Fruit fly (Drosophila melanogaster): ENCODE results near the gene CG14451.

Gene CG14451

DNA sequence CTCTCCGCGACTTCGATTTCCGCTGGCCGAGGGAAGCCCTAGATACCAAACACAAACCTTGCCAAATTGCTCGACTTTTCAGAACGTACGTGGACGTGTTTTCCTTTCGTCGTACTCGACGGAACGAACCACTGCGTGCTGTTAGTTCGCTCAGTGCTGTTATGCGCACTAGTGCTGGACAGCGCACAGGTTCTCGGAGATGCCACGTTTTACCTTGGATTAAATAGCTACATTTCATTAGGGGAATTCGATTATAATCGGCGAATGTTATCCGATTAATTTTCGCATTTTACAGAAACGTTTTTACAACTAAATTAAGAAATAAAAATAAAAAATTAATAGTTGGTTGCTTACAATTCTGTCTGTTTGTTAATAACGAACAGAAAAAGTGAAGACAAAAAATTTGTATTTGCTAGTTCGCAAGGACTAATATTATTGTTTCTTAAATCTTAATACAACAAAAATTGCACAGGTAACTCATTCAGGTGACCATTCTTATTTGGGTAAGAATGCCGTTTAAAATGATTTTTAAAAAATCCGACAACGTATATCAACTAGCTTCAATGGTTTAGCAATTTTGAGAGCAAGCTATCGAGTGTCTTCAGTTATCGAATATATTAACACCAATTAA lies 4.6 kb downstream of the CG14451 start, which contains the start of the genes ArfGAP3 and CG32452 (continued):
- TF ChIP-seq CG13624 (GFP tag; optimal IDR thresholded peaks at IDR 0.05), result peak; percentile 54
- TF ChIP-seq CG42726 (GFP tag; IDR thresholded peaks at IDR 0.05; ENCODE audit: partially characterized antibody), result no peak; the same call in 1 of the 2 replicates
- TF ChIP-seq Trl (optimal IDR thresholded peaks at IDR 0.05), result no peak
- TF ChIP-seq Trl (GFP tag; optimal IDR thresholded peaks at IDR 0.05), result peak; percentile 55
- TF ChIP-seq BEAF-32 (GFP tag; optimal IDR thresholded peaks at IDR 0.05), result peak; percentile 75
- peak; percentile 42 for TF ChIP-seq slp2 (GFP tag; optimal IDR thresholded peaks at IDR 0.05)
- peak; percentile 50 for TF ChIP-seq luna (GFP tag; optimal IDR thresholded peaks at IDR 0.05)
- TF ChIP-seq h (optimal IDR thresholded peaks at IDR 0.05), result no peak
- peak; percentile 77 for TF ChIP-seq CG15601 (tag; optimal IDR thresholded peaks at IDR 0.05)
- 0 out of 2 replicates have a peak, but pooled peaks have one; percentile 35 for TF ChIP-seq CG16779 (GFP tag; IDR thresholded peaks at IDR 0.05)
- no peak for TF ChIP-seq fru (optimal IDR thresholded peaks at IDR 0.05)
- TF ChIP-seq otp (GFP tag; IDR thresholded peaks at IDR 0.05), result no peak
- peak; percentile 85 for TF ChIP-seq Xbp1 (GFP tag; optimal IDR thresholded peaks at IDR 0.05)
- no peak for TF ChIP-seq CG12071 (GFP tag; optimal IDR thresholded peaks at IDR 0.05)
- peak; percentile 21 for TF ChIP-seq CG6254 (GFP tag; optimal IDR thresholded peaks at IDR 0.05)
- TF ChIP-seq HLH3B (GFP tag; IDR thresholded peaks at IDR 0.05), result peak; percentile 76
- TF ChIP-seq Rx (GFP tag; IDR thresholded peaks at IDR 0.05), result peak; percentile 53; the same call in 1 of the 2 replicates
- TF ChIP-seq HLH54F (GFP tag; optimal IDR thresholded peaks at IDR 0.05), result peak; percentile 68
- TF ChIP-seq CG30431 (GFP tag; optimal IDR thresholded peaks at IDR 0.05), result peak; percentile 47
- TF ChIP-seq CG6791 (GFP tag; IDR thresholded peaks at IDR 0.05; ENCODE audit: partially characterized antibody), result no peak; the same call in 2 of the 3 replicates
- no peak for TF ChIP-seq CG17568 (GFP tag; optimal IDR thresholded peaks at IDR 0.05)
- TF ChIP-seq dati (GFP tag; IDR thresholded peaks at IDR 0.05), result no peak
- TF ChIP-seq zfh2 (GFP tag; optimal IDR thresholded peaks at IDR 0.05), result peak; percentile 80
- peak; percentile 82 for TF ChIP-seq Dbx (GFP tag; IDR thresholded peaks at IDR 0.05)
- TF ChIP-seq CG7372 (GFP tag; IDR thresholded peaks at IDR 0.05), result peak; percentile 74
- TF ChIP-seq sug (tag; optimal IDR thresholded peaks at IDR 0.05), result peak; percentile 73
- TF ChIP-seq lab (GFP tag; optimal IDR thresholded peaks at IDR 0.05), result peak; percentile 70
- peak; percentile 30 for TF ChIP-seq Side (GFP tag; optimal IDR thresholded peaks at IDR 0.05)
- no peak for TF ChIP-seq Lim3 (GFP tag; IDR thresholded peaks at IDR 0.05)
- TF ChIP-seq Hr39 (optimal IDR thresholded peaks at IDR 0.05), result no peak
- no peak for TF ChIP-seq Poxn (GFP tag; IDR thresholded peaks at IDR 0.05)
- peak; percentile 81 for TF ChIP-seq CG9437 (GFP tag; optimal IDR thresholded peaks at IDR 0.05)
- peak; percentile 31; the same call in 1 of the 2 replicates for TF ChIP-seq E2f1 (GFP tag; IDR thresholded peaks at IDR 0.05)
- peak; percentile 75 for TF ChIP-seq CG9817 (tag; optimal IDR thresholded peaks at IDR 0.05)
- TF ChIP-seq CG7556 (GFP tag; optimal IDR thresholded peaks at IDR 0.05), result peak; percentile 76
- no peak for TF ChIP-seq ro (GFP tag; IDR thresholded peaks at IDR 0.05)
- peak; percentile 77 for TF ChIP-seq CG4424 (GFP tag; optimal IDR thresholded peaks at IDR 0.05)
- peak; percentile 74 for TF ChIP-seq CG10147 (GFP tag; optimal IDR thresholded peaks at IDR 0.05)
- no peak for TF ChIP-seq eyg (GFP tag; optimal IDR thresholded peaks at IDR 0.05)
- peak; percentile 45 for TF ChIP-seq D19B (GFP tag; optimal IDR thresholded peaks at IDR 0.05)
- TF ChIP-seq CG11247 (GFP tag; IDR thresholded peaks at IDR 0.05), result peak; percentile 80
- TF ChIP-seq CG12942 (GFP tag; optimal IDR thresholded peaks at IDR 0.05), result peak; percentile 75
- peak; percentile 72 for TF ChIP-seq CG11085 (GFP tag; IDR thresholded peaks at IDR 0.05)
- peak; percentile 39 for TF ChIP-seq CG3995 (GFP tag; optimal IDR thresholded peaks at IDR 0.05)
- TF ChIP-seq CG16863 (GFP tag; optimal IDR thresholded peaks at IDR 0.05), result no peak
- TF ChIP-seq CG1832 (GFP tag; optimal IDR thresholded peaks at IDR 0.05), result no peak
- TF ChIP-seq Nf-YB (GFP tag; optimal IDR thresholded peaks at IDR 0.05), result peak; percentile 52
- TF ChIP-seq fu2 (GFP tag; optimal IDR thresholded peaks at IDR 0.05), result peak; percentile 48
- no peak for TF ChIP-seq pan (optimal IDR thresholded peaks at IDR 0.05)
- TF ChIP-seq pan (GFP tag; optimal IDR thresholded peaks at IDR 0.05 in 1 of 2, IDR thresholded peaks at IDR 0.05 in 1 of 2), result peak in 1 of 2 experiments; percentile 79
- TF ChIP-seq CG12236 (GFP tag; optimal IDR thresholded peaks at IDR 0.05), result peak; percentile 5
- no peak for TF ChIP-seq Fer1 (GFP tag; optimal IDR thresholded peaks at IDR 0.05)
